Fruit fly (Drosophila melanogaster) whole organism, embryonic: Measurements from ENCODE around the gene Doc1.

Experiments
- Bteb2 ChIP-seq: fragments of 200-800 bp; sonication (Bioruptor generic); optimal IDR thresholded peaks from 2 replicates; lab custom pipeline; 2016; ENCODE audit warnings: missing biosample characterization, missing genetic modification characterization
- CG10462 ChIP-seq: fragments of 200-800 bp; sonication (Bioruptor generic); optimal IDR thresholded peaks from 2 replicates; lab custom pipeline; 2016; ENCODE audit warnings: missing biosample characterization, missing genetic modification characterization
- CG11398 ChIP-seq: fragments of 200-800 bp; sonication (Bioruptor generic); optimal IDR thresholded peaks from 2 replicates; lab custom pipeline; 2016; ENCODE audit warnings: missing biosample characterization, missing genetic modification characterization
- CG13296 ChIP-seq: fragments of 200-800 bp; sonication (Bioruptor generic); optimal IDR thresholded peaks from 3 replicates; lab custom pipeline; 2018; ENCODE audit warnings: missing biosample characterization, mild to moderate bottlenecking, missing genetic modification characterization
- CG1529 ChIP-seq: fragments of 200-800 bp; sonication (Bioruptor generic); optimal IDR thresholded peaks from 3 replicates; lab custom pipeline; 2018; ENCODE audit warnings: missing biosample characterization, missing genetic modification characterization
- CG1647 ChIP-seq: fragments of 200-800 bp; sonication (Bioruptor generic); optimal IDR thresholded peaks from 3 replicates; lab custom pipeline; 2016; ENCODE audit warnings: missing biosample characterization, missing genetic modification characterization
- CG17328 ChIP-seq: fragments of 200-800 bp; sonication (Bioruptor generic); IDR thresholded peaks from 2 replicates; pipeline ENCODE4 v1.3.6; 2022; ENCODE audit warnings: missing biosample characterization, missing genetic modification characterization
- CG17829 ChIP-seq: fragments of 200-800 bp; optimal IDR thresholded peaks from 2 replicates; lab custom pipeline; 2019; ENCODE audit warnings: missing biosample characterization, mild to moderate bottlenecking, missing genetic modification characterization, moderate library complexity
- CG18476 ChIP-seq: fragments of 200-800 bp; sonication (Bioruptor generic); optimal IDR thresholded peaks from 2 replicates; lab custom pipeline; 2016; ENCODE audit warnings: missing biosample characterization, mild to moderate bottlenecking, missing genetic modification characterization
- CG18764 ChIP-seq: fragments of 200-800 bp; sonication (Bioruptor generic); optimal IDR thresholded peaks from 3 replicates; lab custom pipeline; 2016; ENCODE audit warnings: missing biosample characterization, missing genetic modification characterization
- CG2202 ChIP-seq: fragments of 200-800 bp; sonication (Bioruptor generic); optimal IDR thresholded peaks from 2 replicates; lab custom pipeline; 2018; ENCODE audit warnings: missing biosample characterization, mild to moderate bottlenecking, missing genetic modification characterization
- CG30020 ChIP-seq: fragments of 200-800 bp; optimal IDR thresholded peaks from 2 replicates; lab custom pipeline; 2019; ENCODE audit warnings: missing biosample characterization, mild to moderate bottlenecking, missing genetic modification characterization, moderate library complexity
- CG31365 ChIP-seq: fragments of 200-800 bp; sonication (Bioruptor generic); optimal IDR thresholded peaks from 2 replicates; lab custom pipeline; 2018; ENCODE audit warnings: missing biosample characterization, mild to moderate bottlenecking, missing genetic modification characterization
- CG34422 ChIP-seq: fragments of 200-800 bp; sonication (Bioruptor generic); IDR thresholded peaks from 3 replicates; pipeline ENCODE4 v1.3.6; 2022; ENCODE audit warnings: missing biosample characterization, missing genetic modification characterization
- CG3726 ChIP-seq: fragments of 200-800 bp; sonication (Bioruptor generic); IDR thresholded peaks from 3 replicates; pipeline ENCODE4, ENCODE4 v1.3.6; 2022; ENCODE audit warnings: missing biosample characterization, missing genetic modification characterization
- CG3847 ChIP-seq: fragments of 200-800 bp; sonication (Bioruptor generic); IDR thresholded peaks from 2 replicates; pipeline ENCODE4 v1.3.6; 2022; ENCODE audit warnings: missing biosample characterization, missing genetic modification characterization
- CG4707 ChIP-seq: fragments of 200-800 bp; sonication (Bioruptor generic); optimal IDR thresholded peaks from 2 replicates; lab custom pipeline; 2018; ENCODE audit warnings: missing biosample characterization, mild to moderate bottlenecking, missing genetic modification characterization, moderate library complexity
- CG4854 ChIP-seq: fragments of 200-800 bp; sonication (Bioruptor generic); optimal IDR thresholded peaks from 2 replicates; lab custom pipeline; 2016; ENCODE audit warnings: missing biosample characterization, missing genetic modification characterization, inconsistent platforms
- CG6272 ChIP-seq: fragments of 200-800 bp; sonication (Bioruptor generic); IDR thresholded peaks from 2 replicates; pipeline ENCODE4 v1.3.6; 2022; ENCODE audit warnings: missing biosample characterization, missing genetic modification characterization
- CG6654 ChIP-seq: fragments of 200-800 bp; sonication (Bioruptor generic); optimal IDR thresholded peaks from 2 replicates; lab custom pipeline; 2017; ENCODE audit warnings: missing biosample characterization, mild to moderate bottlenecking, missing genetic modification characterization
- CG6765 ChIP-seq: fragments of 200-800 bp; sonication (Bioruptor generic); optimal IDR thresholded peaks from 3 replicates; lab custom pipeline; 2017; ENCODE audit warnings: missing biosample characterization, mild to moderate bottlenecking, missing genetic modification characterization
- CG7963 ChIP-seq: fragments of 200-800 bp; sonication (Bioruptor generic); IDR thresholded peaks from 3 replicates; pipeline ENCODE4 v1.3.6; 2022; ENCODE audit warnings: missing biosample characterization, missing genetic modification characterization; ENCODE audit not compliant: partially characterized antibody
- CG8765 ChIP-seq: fragments of 200-800 bp; sonication (Bioruptor generic); IDR thresholded peaks from 2 replicates; pipeline ENCODE4 v1.3.6; 2022; ENCODE audit warnings: missing biosample characterization, missing genetic modification characterization
- Deaf1 ChIP-seq: fragments of 200-800 bp; optimal IDR thresholded peaks from 3 replicates; lab custom pipeline; 2019; ENCODE audit warnings: missing biosample characterization, mild to moderate bottlenecking, missing genetic modification characterization, moderate library complexity
- Dfd ChIP-seq, 2 experiments: fragments of >200 bp; optimal IDR thresholded peaks; 2 replicates each; lab custom pipeline; 2017; ENCODE audit warnings: missing biosample characterization in 2 of 2, missing genetic modification characterization in 2 of 2
- Dip3 ChIP-seq: fragments of 200-800 bp; sonication (Bioruptor generic); optimal IDR thresholded peaks from 3 replicates; lab custom pipeline; 2016; ENCODE audit warnings: missing biosample characterization, missing genetic modification characterization
- Fer2 ChIP-seq: fragments of 200-800 bp; sonication (Bioruptor generic); optimal IDR thresholded peaks from 2 replicates; lab custom pipeline; 2018; ENCODE audit warnings: missing biosample characterization, mild to moderate bottlenecking, missing genetic modification characterization, moderate library complexity
- H2.0 ChIP-seq: fragments of 200-800 bp; sonication (Bioruptor generic); IDR thresholded peaks from 2 replicates; pipeline ENCODE4 v1.3.6; 2022; ENCODE audit warnings: missing biosample characterization, missing genetic modification characterization
- Hr39 ChIP-seq: fragments of >200 bp; optimal IDR thresholded peaks from 2 replicates; lab custom pipeline; 2017
- Lim3 ChIP-seq: fragments of 200-800 bp; sonication (Bioruptor generic); IDR thresholded peaks from 2 replicates; pipeline ENCODE4 v1.3.6; 2022; ENCODE audit warnings: missing biosample characterization, missing genetic modification characterization
- NC2α ChIP-seq: fragments of 200-800 bp; sonication (Bioruptor generic); optimal IDR thresholded peaks from 2 replicates; lab custom pipeline; 2016; ENCODE audit warnings: missing biosample characterization, missing genetic modification characterization
- Oaz ChIP-seq: fragments of 200-800 bp; sonication (Bioruptor generic); IDR thresholded peaks from 2 replicates; pipeline ENCODE4 v1.3.6; 2022; ENCODE audit warnings: missing biosample characterization, missing genetic modification characterization
- Taf1 ChIP-seq: fragments of 200-800 bp; sonication (Bioruptor generic); IDR thresholded peaks from 2 replicates; pipeline ENCODE4 v1.3.6; 2022; ENCODE audit warnings: missing biosample characterization, missing genetic modification characterization
- bab2 ChIP-seq: fragments of 200-800 bp; sonication (Bioruptor generic); optimal IDR thresholded peaks from 2 replicates; lab custom pipeline; 2016; ENCODE audit warnings: missing biosample characterization, missing genetic modification characterization
- btn ChIP-seq: fragments of 200-800 bp; sonication (Bioruptor generic); optimal IDR thresholded peaks from 2 replicates; lab custom pipeline; 2016; ENCODE audit warnings: missing biosample characterization, missing genetic modification characterization
- cas ChIP-seq: fragments of 200-800 bp; sonication (Bioruptor generic); IDR thresholded peaks from 2 replicates; pipeline ENCODE4 v1.3.6; 2022; ENCODE audit warnings: missing biosample characterization, missing genetic modification characterization
- chm ChIP-seq: fragments of 200-800 bp; sonication (Bioruptor generic); IDR thresholded peaks from 2 replicates; pipeline ENCODE4 v1.3.6; 2022; ENCODE audit warnings: missing biosample characterization, missing genetic modification characterization
- danr ChIP-seq: fragments of 200-800 bp; sonication (Bioruptor generic); IDR thresholded peaks from 2 replicates; pipeline ENCODE4 v1.3.6; 2022; ENCODE audit warnings: missing biosample characterization, missing genetic modification characterization
- dati ChIP-seq: fragments of 200-800 bp; sonication (Bioruptor generic); IDR thresholded peaks from 2 replicates; pipeline ENCODE4 v1.3.6; 2022; ENCODE audit warnings: missing biosample characterization, missing genetic modification characterization
- fru ChIP-seq: fragments of >200 bp; optimal IDR thresholded peaks from 2 replicates; lab custom pipeline; 2017
- gfzf ChIP-seq: fragments of 200-800 bp; sonication (Bioruptor generic); optimal IDR thresholded peaks from 2 replicates; lab custom pipeline; 2016; ENCODE audit warnings: missing biosample characterization, mild to moderate bottlenecking, missing genetic modification characterization, moderate library complexity
- jumu ChIP-seq: fragments of 200-800 bp; sonication (Bioruptor generic); optimal IDR thresholded peaks from 3 replicates; lab custom pipeline; 2016; ENCODE audit warnings: missing biosample characterization, missing genetic modification characterization
- klu ChIP-seq: fragments of 200-800 bp; sonication (Bioruptor generic); IDR thresholded peaks from 2 replicates; pipeline ENCODE4 v1.3.6; 2022; ENCODE audit warnings: missing biosample characterization, missing genetic modification characterization
- luna ChIP-seq: fragments of 200-800 bp; sonication (Bioruptor generic); optimal IDR thresholded peaks from 2 replicates; lab custom pipeline; 2016; ENCODE audit warnings: missing biosample characterization, missing genetic modification characterization
- nerfin-2 ChIP-seq: fragments of 200-800 bp; sonication (Bioruptor generic); IDR thresholded peaks from 2 replicates; pipeline ENCODE4 v1.3.6; 2022; ENCODE audit warnings: missing biosample characterization, missing genetic modification characterization; ENCODE audit not compliant: partially characterized antibody
- oc ChIP-seq: fragments of 200-800 bp; sonication (Bioruptor generic); optimal IDR thresholded peaks from 2 replicates; lab custom pipeline; 2018; ENCODE audit warnings: missing biosample characterization, mild to moderate bottlenecking, missing genetic modification characterization, moderate library complexity
- pan ChIP-seq, 4 experiments: fragments of >200 bp in 3 of 4; fragments of 200-800 bp in 1 of 4; sonication (Bioruptor generic) in 1 of 4; optimal IDR thresholded peaks in 3 of 4; IDR thresholded peaks in 1 of 4; 2 replicates each; pipeline versions ENCODE4 v1.3.6 to Lab custom; 2017 to 2022; ENCODE audit warnings: missing biosample characterization in 2 of 4, missing genetic modification characterization in 2 of 4, mixed read lengths in 1 of 4
- sim ChIP-seq: fragments of 200-800 bp; sonication (Bioruptor generic); IDR thresholded peaks from 2 replicates; pipeline ENCODE4 v1.3.6; 2022; ENCODE audit warnings: missing biosample characterization, missing genetic modification characterization
- sima ChIP-seq: fragments of 200-800 bp; sonication (Bioruptor generic); optimal IDR thresholded peaks from 2 replicates; lab custom pipeline; 2016; ENCODE audit warnings: missing biosample characterization, missing genetic modification characterization
- sqz ChIP-seq: fragments of 200-800 bp; sonication (Bioruptor generic); optimal IDR thresholded peaks from 3 replicates; lab custom pipeline; 2018; ENCODE audit warnings: missing biosample characterization, mild to moderate bottlenecking, missing genetic modification characterization
- ssp ChIP-seq: fragments of 200-800 bp; sonication (Bioruptor generic); IDR thresholded peaks from 2 replicates; pipeline ENCODE4 v1.3.6; 2022; ENCODE audit warnings: missing biosample characterization, missing genetic modification characterization
- tin ChIP-seq: fragments of 200-800 bp; sonication (Bioruptor generic); optimal IDR thresholded peaks from 3 replicates; lab custom pipeline; 2016; ENCODE audit warnings: missing biosample characterization, missing genetic modification characterization
- vnd ChIP-seq: fragments of 200-800 bp; sonication (Bioruptor generic); IDR thresholded peaks from 3 replicates; pipeline ENCODE4 v1.3.6; 2022; ENCODE audit warnings: missing biosample characterization, missing genetic modification characterization; ENCODE audit not compliant: partially characterized antibody

Doc1 gene

DNA sequence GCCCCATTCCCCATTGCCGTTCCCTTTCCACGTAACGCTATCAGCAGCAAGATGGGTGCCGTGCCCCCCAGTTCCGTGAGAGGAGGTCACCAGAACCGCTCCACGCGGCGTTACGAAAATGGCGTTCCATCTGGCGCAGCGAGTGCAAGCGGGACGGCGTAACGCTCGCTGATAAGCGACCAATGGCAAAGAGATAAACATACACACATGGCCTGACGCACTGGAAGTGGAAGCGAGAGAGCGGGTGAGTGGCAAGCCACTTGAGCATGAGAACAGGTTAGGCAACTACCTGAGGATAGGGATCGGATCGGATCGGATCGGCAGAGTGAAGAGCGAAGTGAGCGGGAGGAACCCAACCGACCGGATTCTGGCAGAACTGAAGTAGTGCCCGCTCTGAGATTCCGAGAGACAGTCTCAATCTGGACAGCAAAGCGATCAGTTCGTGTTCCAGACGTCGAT lies 36.4 kb upstream of the Doc1 start, which contains the start of gene Doc3 (continued):
- no peak for TF ChIP-seq CG17328 (GFP tag; lab: Robert Waterston, UW)
- TF ChIP-seq jumu: no peak
- TF ChIP-seq nerfin-2 (GFP tag; lab: Robert Waterston, UW): no peak
- peak; percentile 50; the same call in 1 of the 3 replicates for TF ChIP-seq vnd (GFP tag; lab: Robert Waterston, UW)
- peak; percentile 59 for TF ChIP-seq oc (tag; lab: Kevin White, UChicago)
- no peak for TF ChIP-seq klu
- no peak for TF ChIP-seq Bteb2
- TF ChIP-seq Deaf1: peak; percentile 53
- no peak for TF ChIP-seq CG1647 (GFP tag; lab: Kevin White, UChicago)
- no peak for TF ChIP-seq CG34422 (GFP tag; lab: Robert Waterston, UW)
- peak; percentile 68 for TF ChIP-seq CG17829
- TF ChIP-seq CG11398 (GFP tag; lab: Kevin White, UChicago): no peak
- TF ChIP-seq Taf1: no peak
- TF ChIP-seq CG30020 (tag; lab: Kevin White, UChicago): no peak
- no peak for TF ChIP-seq Lim3
- no peak for TF ChIP-seq NC2α (GFP tag; lab: Kevin White, UChicago)
- no peak for TF ChIP-seq H2.0 (GFP tag; lab: Robert Waterston, UW)
- no peak for TF ChIP-seq Fer2
- no peak for TF ChIP-seq CG8765 (GFP tag; lab: Robert Waterston, UW)
- no peak for TF ChIP-seq chm (GFP tag; lab: Robert Waterston, UW)
- no peak for TF ChIP-seq CG13296 (GFP tag; lab: Kevin White, UChicago)
- TF ChIP-seq danr (GFP tag; lab: Robert Waterston, UW): no peak
- TF ChIP-seq CG1529 (GFP tag; lab: Kevin White, UChicago): no peak
- TF ChIP-seq Oaz (GFP tag; lab: Robert Waterston, UW): no peak
- TF ChIP-seq CG10462 (GFP tag; lab: Kevin White, UChicago): no peak
- no peak for TF ChIP-seq sqz (GFP tag; lab: Kevin White, UChicago)
- no peak for TF ChIP-seq tin (GFP tag; lab: Kevin White, UChicago)
- no peak for TF ChIP-seq Dip3 (GFP tag; lab: Kevin White, UChicago)
- no peak for TF ChIP-seq CG18764
- no peak for TF ChIP-seq bab2 (GFP tag; lab: Kevin White, UChicago)
- no peak for TF ChIP-seq sim (GFP tag; lab: Robert Waterston, UW)
- no peak for TF ChIP-seq CG18476 (GFP tag; lab: Kevin White, UChicago)
- no peak for TF ChIP-seq CG6654
- no peak for TF ChIP-seq CG6272 (GFP tag; lab: Robert Waterston, UW)
- no peak for TF ChIP-seq Dfd (GFP tag; optimal IDR thresholded peaks at IDR 0.05; lab: Kevin White, UChicago)
- TF ChIP-seq CG3726: no peak
- no peak for TF ChIP-seq CG4854 (GFP tag; lab: Kevin White, UChicago)
- no peak for TF ChIP-seq sima (GFP tag; lab: Kevin White, UChicago)
- no peak for TF ChIP-seq dati
- no peak for TF ChIP-seq cas (GFP tag; lab: Robert Waterston, UW)
- TF ChIP-seq fru: no peak
- TF ChIP-seq ssp: no peak
- TF ChIP-seq gfzf: no peak
- TF ChIP-seq btn (GFP tag; lab: Kevin White, UChicago): no peak
- no peak for TF ChIP-seq CG31365 (tag; lab: Kevin White, UChicago)
- no peak for TF ChIP-seq CG7963
- no peak for TF ChIP-seq Hr39 (lab: Kevin White, UChicago)
- no peak for TF ChIP-seq CG2202 (tag; lab: Kevin White, UChicago)
- no peak for TF ChIP-seq CG4707
- no peak for TF ChIP-seq CG6765 (GFP tag; lab: Kevin White, UChicago)
- TF ChIP-seq luna (GFP tag; lab: Kevin White, UChicago): no peak
- no peak for TF ChIP-seq CG3847
- TF ChIP-seq pan (optimal IDR thresholded peaks at IDR 0.05; lab: Kevin White, UChicago): no peak
- TF ChIP-seq pan (GFP tag; optimal IDR thresholded peaks at IDR 0.05 in 1 of 2, IDR thresholded peaks at IDR 0.05 in 1 of 2): no peak
